Fruit fly (Drosophila melanogaster): ENCODE data around the gene CG13045.
A peak's percentile ranks its signal among the peaks of the same experiment; 100 is the strongest.

The CG13045 gene

DNA sequence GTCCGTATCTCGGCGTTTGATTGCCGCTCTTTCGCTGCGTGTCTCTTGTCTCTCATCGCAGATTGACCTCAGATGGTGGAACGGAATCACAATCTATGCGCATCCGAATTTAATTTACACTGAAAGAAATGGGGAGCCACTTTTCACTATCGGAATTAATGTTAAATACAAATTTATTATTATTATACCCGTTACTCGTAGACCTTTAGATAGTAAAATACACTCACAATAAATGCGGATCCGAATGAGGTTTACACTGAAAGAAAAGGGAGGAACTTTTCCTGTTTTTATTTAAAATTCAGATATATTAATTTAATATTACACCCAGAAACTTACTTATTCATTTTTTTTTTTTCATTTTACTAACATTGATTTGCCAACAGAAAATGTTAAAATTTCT, 1.7 kb downstream of the CG13045 start (continued):
- TF ChIP-seq sens (GFP tag), result no peak
- no peak for TF ChIP-seq dimm (GFP tag; IDR thresholded peaks at IDR 0.05)
- no peak for TF ChIP-seq ken (GFP tag; IDR thresholded peaks at IDR 0.05)
- TF ChIP-seq tap (tag; optimal IDR thresholded peaks at IDR 0.05), result peak; percentile 5
- TF ChIP-seq Nf-YC (tag; optimal IDR thresholded peaks at IDR 0.05), result no peak
- TF ChIP-seq Dip2 (GFP tag; IDR thresholded peaks at IDR 0.05), result no peak
- no peak for TF ChIP-seq Poxn (GFP tag; IDR thresholded peaks at IDR 0.05)
- TF ChIP-seq CG42726 (GFP tag; IDR thresholded peaks at IDR 0.05; ENCODE audit: partially characterized antibody), result no peak
- no peak for TF ChIP-seq B-H2 (GFP tag; optimal IDR thresholded peaks at IDR 0.05)
- peak; percentile 34; the same call in 1 of the 3 replicates for TF ChIP-seq row (GFP tag; IDR thresholded peaks at IDR 0.05)
- no peak for TF ChIP-seq CG43689 (GFP tag; IDR thresholded peaks at IDR 0.05)
- no peak for TF ChIP-seq Hmr (GFP tag; optimal IDR thresholded peaks at IDR 0.05)
- TF ChIP-seq schlank (tag; optimal IDR thresholded peaks at IDR 0.05), result no peak
- peak; percentile 36 for TF ChIP-seq fd3F (GFP tag; optimal IDR thresholded peaks at IDR 0.05)
- no peak for TF ChIP-seq Bgb (GFP tag; IDR thresholded peaks at IDR 0.05; ENCODE audit: partially characterized antibody)
- no peak for TF ChIP-seq YL-1 (GFP tag; optimal IDR thresholded peaks at IDR 0.05)
- no peak for TF ChIP-seq Neu2 (GFP tag; optimal IDR thresholded peaks at IDR 0.05; ENCODE audit: borderline replicate concordance)
- no peak for TF ChIP-seq Drgx (GFP tag; IDR thresholded peaks at IDR 0.05)
- no peak for TF ChIP-seq Hr39 (optimal IDR thresholded peaks at IDR 0.05)
- TF ChIP-seq CG10431 (GFP tag; optimal IDR thresholded peaks at IDR 0.05), result no peak
- TF ChIP-seq Sin3A (optimal IDR thresholded peaks at IDR 0.05), result no peak
- no peak for TF ChIP-seq Med (GFP tag)
- TF ChIP-seq ap (GFP tag; IDR thresholded peaks at IDR 0.05), result peak; percentile 65
- TF ChIP-seq CG10209 (GFP tag; optimal IDR thresholded peaks at IDR 0.05), result peak; percentile 23
- no peak for TF ChIP-seq CG3847 (GFP tag; IDR thresholded peaks at IDR 0.05)
- peak; percentile 31 for TF ChIP-seq Sox102F (GFP tag; optimal IDR thresholded peaks at IDR 0.05)
- no peak for TF ChIP-seq CG9727 (GFP tag; optimal IDR thresholded peaks at IDR 0.05)
- TF ChIP-seq Ptx1 (GFP tag; IDR thresholded peaks at IDR 0.05), result 0 out of 2 replicates have a peak, but pooled peaks have one; percentile 43
- TF ChIP-seq CG16779 (GFP tag; IDR thresholded peaks at IDR 0.05), result no peak
- TF ChIP-seq Nf-YA (GFP tag; IDR thresholded peaks at IDR 0.05), result 0 out of 2 replicates have a peak, but pooled peaks have one; percentile 20
- no peak for TF ChIP-seq CG31365 (tag; optimal IDR thresholded peaks at IDR 0.05)
- TF ChIP-seq ftz-f1 (GFP tag; optimal IDR thresholded peaks at IDR 0.05), result no peak
- no peak for TF ChIP-seq CG18476 (GFP tag; optimal IDR thresholded peaks at IDR 0.05)
- no peak for TF ChIP-seq ash1 (GFP tag; optimal IDR thresholded peaks at IDR 0.05)
- TF ChIP-seq Gug (GFP tag; IDR thresholded peaks at IDR 0.05), result 0 out of 4 replicates have a peak, but pooled peaks have one; percentile 13
- no peak for TF ChIP-seq CG33213 (GFP tag; optimal IDR thresholded peaks at IDR 0.05)
- no peak for TF ChIP-seq CHES-1-like (GFP tag; optimal IDR thresholded peaks at IDR 0.05)
- no peak for TF ChIP-seq Elba2 (GFP tag; optimal IDR thresholded peaks at IDR 0.05)
- TF ChIP-seq vvl (GFP tag; IDR thresholded peaks at IDR 0.05), result peak; percentile 40; the same call in 1 of the 2 replicates
- no peak for TF ChIP-seq Dbx (GFP tag; IDR thresholded peaks at IDR 0.05)
- peak in 1 of 2 experiments; percentile 38 for TF ChIP-seq dpn (GFP tag; optimal IDR thresholded peaks at IDR 0.05)
- no peak for TF ChIP-seq CG7987 (GFP tag; optimal IDR thresholded peaks at IDR 0.05)
- no peak for TF ChIP-seq aop (GFP tag; IDR thresholded peaks at IDR 0.05)
- no peak for TF ChIP-seq amos (GFP tag; IDR thresholded peaks at IDR 0.05; ENCODE audit: partially characterized antibody)
- TF ChIP-seq CG10147 (GFP tag; optimal IDR thresholded peaks at IDR 0.05), result no peak
- no peak for TF ChIP-seq sc (optimal IDR thresholded peaks at IDR 0.05)
- no peak for TF ChIP-seq sc (GFP tag; optimal IDR thresholded peaks at IDR 0.05)
- TF ChIP-seq CG10654 (GFP tag; optimal IDR thresholded peaks at IDR 0.05), result peak; percentile 2
- no peak for TF ChIP-seq Jarid2 (GFP tag; optimal IDR thresholded peaks at IDR 0.05)
- no peak for TF ChIP-seq lmd (GFP tag; IDR thresholded peaks at IDR 0.05)
- no peak for TF ChIP-seq run (tag; optimal IDR thresholded peaks at IDR 0.05)
- no peak for TF ChIP-seq CG8089 (GFP tag; optimal IDR thresholded peaks at IDR 0.05)
- TF ChIP-seq CG4854 (GFP tag; optimal IDR thresholded peaks at IDR 0.05), result no peak

Data from whole organism, embryonic.